Comparison of ENCODE assay signal across 2 worm cellular contexts in the genomic region with DNA sequence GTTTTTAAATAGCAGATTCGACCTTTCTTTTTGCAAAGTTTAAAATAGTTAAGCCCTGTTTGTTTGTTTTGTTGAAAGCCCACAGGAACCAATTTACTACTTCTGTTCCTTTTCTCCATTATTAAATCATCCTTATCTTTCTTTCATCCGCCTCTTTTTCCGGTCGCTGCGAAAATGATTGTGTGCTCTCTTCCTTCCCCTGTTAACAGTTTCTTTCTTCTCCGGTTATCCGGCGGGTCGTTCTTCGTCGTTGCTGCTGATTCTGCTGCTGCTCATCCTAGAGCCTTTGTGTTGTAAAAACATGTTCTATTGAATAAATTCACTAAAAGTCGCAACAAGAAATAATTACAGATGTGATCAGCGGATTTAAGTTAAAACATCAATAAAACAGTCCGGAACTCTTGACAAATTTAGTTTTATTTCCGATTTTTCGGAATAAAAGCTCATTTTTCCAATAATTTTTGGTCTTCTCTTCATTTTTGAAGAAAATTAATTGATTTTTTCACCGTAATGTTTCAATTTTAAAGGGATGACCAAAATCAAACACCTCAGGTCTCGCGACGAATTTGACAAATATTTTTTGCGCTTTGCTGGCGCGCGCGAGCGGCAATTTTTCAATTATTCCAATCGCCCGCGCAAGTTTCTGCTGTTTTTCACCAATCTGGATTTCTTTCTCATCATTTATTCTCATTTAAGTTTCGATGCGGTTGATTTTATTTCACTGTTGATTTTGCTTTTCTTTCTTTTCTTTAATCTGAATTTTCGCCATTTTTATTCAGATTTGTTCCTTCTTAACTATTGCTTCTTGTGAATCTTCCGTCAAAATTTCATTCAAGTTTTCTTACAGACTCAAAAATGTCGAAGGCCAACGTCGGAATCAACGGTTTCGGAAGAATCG.
TF ChIP-seq lines count a peak whose summit lies in the region.

A gene (plus strand): TSS at position 848 of the 898 bp plus-strand sequence.

TF ChIP-seq in whole organism, L4 larva, 104 proteins besides CTCF, POLR2A, EP300 and RAD21 (continued from another document):
- TF ChIP-seq ztf-7 (tag; optimal IDR thresholded peaks at IDR 0.05; lab: Kevin White, UChicago) (no peak), sdz-12 (GFP tag; optimal IDR thresholded peaks at IDR 0.05; lab: Kevin White, UChicago) (peak; percentile 3), dmd-9 (GFP tag; IDR thresholded peaks at IDR 0.05; lab: Robert Waterston, UW) (no peak), pqm-1 (tag; optimal IDR thresholded peaks at IDR 0.05; lab: Kevin White, UChicago) (no peak), daf-19 (GFP tag; conservative IDR thresholded peaks at IDR 0.05; lab: Robert Waterston, UW) (no peak), unc-130 (GFP tag; optimal IDR thresholded peaks at IDR 0.05; lab: Kevin White, UChicago) (peak; percentile 85), fkh-10 (GFP tag; optimal IDR thresholded peaks at IDR 0.05; lab: Kevin White, UChicago) (no peak)

TF ChIP-seq in whole organism, young adult, 124 proteins besides CTCF, POLR2A, EP300 and RAD21 (continued from another document):
- TF ChIP-seq Y67H2A.10 (GFP tag; conservative IDR thresholded peaks at IDR 0.05; lab: Robert Waterston, UW) (no peak; the same call in 1 of the 2 replicates), madf-3 (GFP tag; IDR thresholded peaks at IDR 0.05; lab: Robert Waterston, UW) (peak; percentile 78; the same call in 1 of the 2 replicates), madf-10 (tag; optimal IDR thresholded peaks at IDR 0.05; lab: Kevin White, UChicago) (peak; percentile 14), pha-4 (tag; optimal IDR thresholded peaks at IDR 0.05; lab: Kevin White, UChicago) (no peak), F49E8.2 (tag; optimal IDR thresholded peaks at IDR 0.05; lab: Kevin White, UChicago; ENCODE audit: insufficient read depth) (peak; percentile 62), lin-40 (tag; optimal IDR thresholded peaks at IDR 0.05; lab: Kevin White, UChicago) (no peak), snpc-1.1 (tag; optimal IDR thresholded peaks at IDR 0.05; lab: Kevin White, UChicago; ENCODE audit: insufficient read depth) (peak; percentile 44), ets-4 (GFP tag; optimal IDR thresholded peaks at IDR 0.05; lab: Kevin White, UChicago) (no peak), K12H6.12 (tag; optimal IDR thresholded peaks at IDR 0.05; lab: Kevin White, UChicago) (no peak), die-1 (tag; optimal IDR thresholded peaks at IDR 0.05; lab: Kevin White, UChicago) (no peak), T26A5.8 (tag; optimal IDR thresholded peaks at IDR 0.05; lab: Kevin White, UChicago) (no peak), lin-26 (GFP tag; IDR thresholded peaks at IDR 0.05; lab: Robert Waterston, UW) (no peak), hlh-26 (GFP tag; conservative IDR thresholded peaks at IDR 0.05; lab: Robert Waterston, UW) (no peak), ceh-91 (GFP tag; IDR thresholded peaks at IDR 0.05; lab: Robert Waterston, UW) (peak; percentile 98), Y53G8AR.9 (GFP tag; conservative IDR thresholded peaks at IDR 0.05; lab: Robert Waterston, UW) (peak; percentile 81; the same call in 1 of the 2 replicates), cebp-1 (GFP tag; IDR thresholded peaks at IDR 0.05; lab: Robert Waterston, UW) (no peak), cebp-1 (tag; optimal IDR thresholded peaks at IDR 0.05; lab: Kevin White, UChicago) (peak; percentile 36), F23B12.7 (tag; optimal IDR thresholded peaks at IDR 0.05; lab: Kevin White, UChicago; ENCODE audit: insufficient read depth) (no peak), dpff-1 (tag; optimal IDR thresholded peaks at IDR 0.05; lab: Kevin White, UChicago) (no peak), ceh-100 (GFP tag; IDR thresholded peaks at IDR 0.05; lab: Robert Waterston, UW) (peak; percentile 46; the same call in 1 of the 2 replicates), bed-2 (GFP tag; IDR thresholded peaks at IDR 0.05; lab: Robert Waterston, UW) (no peak), ztf-28 (GFP tag; IDR thresholded peaks at IDR 0.05; lab: Robert Waterston, UW) (0 out of 2 replicates have a peak, but pooled peaks have one; percentile 27), cebp-2 (GFP tag; IDR thresholded peaks at IDR 0.05; lab: Robert Waterston, UW) (no peak), Y95B8A.8 (GFP tag; IDR thresholded peaks at IDR 0.05; lab: Robert Waterston, UW) (peak; percentile 90), Y53F4B.3 (GFP tag; IDR thresholded peaks at IDR 0.05; lab: Robert Waterston, UW) (no peak), mes-4 (tag; optimal IDR thresholded peaks at IDR 0.05; lab: Kevin White, UChicago) (no peak), rcor-1 (GFP tag; IDR thresholded peaks at IDR 0.05; lab: Robert Waterston, UW) (peak; percentile 70), egl-18 (GFP tag; IDR thresholded peaks at IDR 0.05; lab: Robert Waterston, UW) (no peak), athp-1 (tag; optimal IDR thresholded peaks at IDR 0.05; lab: Kevin White, UChicago) (peak; percentile 34), nhr-179 (tag; optimal IDR thresholded peaks at IDR 0.05; lab: Kevin White, UChicago) (no peak), F52B5.7 (tag; optimal IDR thresholded peaks at IDR 0.05; lab: Kevin White, UChicago) (no peak), ztf-25 (GFP tag; IDR thresholded peaks at IDR 0.05; lab: Robert Waterston, UW) (no peak), lsy-27 (tag; optimal IDR thresholded peaks at IDR 0.05; lab: Kevin White, UChicago; ENCODE audit: borderline replicate concordance, insufficient read depth) (no peak), chd-7 (tag; optimal IDR thresholded peaks at IDR 0.05; lab: Kevin White, UChicago) (peak; percentile 35), bed-1 (GFP tag; IDR thresholded peaks at IDR 0.05; lab: Robert Waterston, UW) (no peak), dox-1 (GFP tag; IDR thresholded peaks at IDR 0.05; lab: Robert Waterston, UW) (peak; percentile 80), B0261.1 (tag; optimal IDR thresholded peaks at IDR 0.05; lab: Kevin White, UChicago) (no peak), sptf-2 (GFP tag; optimal IDR thresholded peaks at IDR 0.05; lab: Kevin White, UChicago) (no peak), snpc-3.4 (tag; optimal IDR thresholded peaks at IDR 0.05; lab: Kevin White, UChicago) (peak; percentile 93), mel-28 (tag; optimal IDR thresholded peaks at IDR 0.05; lab: Kevin White, UChicago; ENCODE audit: borderline replicate concordance) (no peak), B0035.1 (tag; optimal IDR thresholded peaks at IDR 0.05; lab: Kevin White, UChicago) (no peak), lir-1 (GFP tag; conservative IDR thresholded peaks at IDR 0.05; lab: Robert Waterston, UW) (peak; percentile 82), D2030.7 (GFP tag; IDR thresholded peaks at IDR 0.05; lab: Robert Waterston, UW) (peak; percentile 97), rec-8 (tag; optimal IDR thresholded peaks at IDR 0.05; lab: Kevin White, UChicago) (no peak), efl-1 (GFP tag; optimal IDR thresholded peaks at IDR 0.05; lab: Kevin White, UChicago) (peak; percentile 99), T07F8.4 (tag; optimal IDR thresholded peaks at IDR 0.05; lab: Kevin White, UChicago) (no peak), ceh-79 (tag; optimal IDR thresholded peaks at IDR 0.05; lab: Kevin White, UChicago) (no peak), lsl-1 (GFP tag; optimal IDR thresholded peaks at IDR 0.05; lab: Kevin White, UChicago) (peak; percentile 85), nfyb-1 (GFP tag; IDR thresholded peaks at IDR 0.05; lab: Robert Waterston, UW) (0 out of 2 replicates have a peak, but pooled peaks have one; percentile 40), unc-130 (GFP tag; optimal IDR thresholded peaks at IDR 0.05; lab: Kevin White, UChicago) (peak; percentile 82), lin-54 (GFP tag; optimal IDR thresholded peaks at IDR 0.05; lab: Kevin White, UChicago) (peak; percentile 83), F37B4.10 (GFP tag; IDR thresholded peaks at IDR 0.05; lab: Robert Waterston, UW) (no peak), repo-1 (tag; optimal IDR thresholded peaks at IDR 0.05; lab: Kevin White, UChicago) (peak; percentile 10), attf-6 (GFP tag; IDR thresholded peaks at IDR 0.05; lab: Robert Waterston, UW) (0 out of 2 replicates have a peak, but pooled peaks have one; percentile 52), ztf-6 (GFP tag; IDR thresholded peaks at IDR 0.05; lab: Robert Waterston, UW) (no peak), let-607 (tag; optimal IDR thresholded peaks at IDR 0.05; lab: Kevin White, UChicago) (no peak), hlh-12 (tag; optimal IDR thresholded peaks at IDR 0.05; lab: Kevin White, UChicago) (no peak), ekl-4 (GFP tag; IDR thresholded peaks at IDR 0.05; lab: Robert Waterston, UW) (peak; percentile 62; the same call in 1 of the 2 replicates), aptf-2 (GFP tag; conservative IDR thresholded peaks at IDR 0.05; lab: Robert Waterston, UW) (no peak), sdz-38 (tag; optimal IDR thresholded peaks at IDR 0.05; lab: Kevin White, UChicago) (no peak), tbp1 (GFP tag; optimal IDR thresholded peaks at IDR 0.05; lab: Kevin White, UChicago) (peak; percentile 55), ceh-27 (GFP tag; optimal IDR thresholded peaks at IDR 0.05; lab: Kevin White, UChicago) (no peak), zim-3 (tag; optimal IDR thresholded peaks at IDR 0.05; lab: Kevin White, UChicago) (no peak), lag-1 (GFP tag; IDR thresholded peaks at IDR 0.05; lab: Robert Waterston, UW) (no peak), tlf-1 (GFP tag; optimal IDR thresholded peaks at IDR 0.05; lab: Kevin White, UChicago) (peak; percentile 89), madf-6 (GFP tag; IDR thresholded peaks at IDR 0.05; lab: Robert Waterston, UW) (peak; percentile 99), nhr-80 (tag; optimal IDR thresholded peaks at IDR 0.05; lab: Kevin White, UChicago) (no peak), B0336.3 (GFP tag; IDR thresholded peaks at IDR 0.05; lab: Robert Waterston, UW) (peak; percentile 87), ZK185.1 (tag; optimal IDR thresholded peaks at IDR 0.05; lab: Kevin White, UChicago; ENCODE audit: poor library complexity, severe bottlenecking) (no peak), atf-7 (tag; optimal IDR thresholded peaks at IDR 0.05; lab: Kevin White, UChicago) (peak; percentile 29), nhr-120 (GFP tag; IDR thresholded peaks at IDR 0.05; lab: Robert Waterston, UW) (no peak), ceh-40 (GFP tag; IDR thresholded peaks at IDR 0.05; lab: Robert Waterston, UW) (0 out of 2 replicates have a peak, but pooled peaks have one; percentile 7), ccch-3 (GFP tag; optimal IDR thresholded peaks at IDR 0.05; lab: Kevin White, UChicago) (no peak), hmg-1.2 (GFP tag; IDR thresholded peaks at IDR 0.05; lab: Robert Waterston, UW) (peak; percentile 56; the same call in 1 of the 2 replicates), madf-8 (GFP tag; conservative IDR thresholded peaks at IDR 0.05; lab: Robert Waterston, UW) (peak; percentile 96), aptf-3 (GFP tag; IDR thresholded peaks at IDR 0.05; lab: Robert Waterston, UW) (no peak), ztf-18 (tag; optimal IDR thresholded peaks at IDR 0.05; lab: Kevin White, UChicago) (peak; percentile 5), attf-3 (GFP tag; conservative IDR thresholded peaks at IDR 0.05; lab: Robert Waterston, UW) (0 out of 2 replicates have a peak, but pooled peaks have one; percentile 50), mxl-1 (tag; optimal IDR thresholded peaks at IDR 0.05; lab: Kevin White, UChicago) (no peak), B0019.2 (GFP tag; conservative IDR thresholded peaks at IDR 0.05; lab: Robert Waterston, UW) (peak; percentile 93), unc-62 (GFP tag; optimal IDR thresholded peaks at IDR 0.05; lab: Kevin White, UChicago) (no peak), egrh-3 (GFP tag; IDR thresholded peaks at IDR 0.05; lab: Robert Waterston, UW) (0 out of 2 replicates have a peak, but pooled peaks have one; percentile 6), F57A8.1 (GFP tag; optimal IDR thresholded peaks at IDR 0.05; lab: Kevin White, UChicago) (no peak), gei-17 (GFP tag; optimal IDR thresholded peaks at IDR 0.05; lab: Kevin White, UChicago) (no peak), lin-35 (GFP tag; optimal IDR thresholded peaks at IDR 0.05; lab: Kevin White, UChicago) (peak in 2 of 3 experiments; percentile 51 to 55)
